Fruit fly (Drosophila melanogaster) whole organism, embryonic: Measurements from ENCODE around the gene St2.
A peak's percentile ranks its signal among the peaks of the same experiment; 100 is the strongest.

Experiments
- Atf6 ChIP-seq: fragments of 200-800 bp; sonication (Bioruptor generic); IDR thresholded peaks from 2 replicates; pipeline ENCODE4 v1.3.6; 2022; ENCODE audit warnings: missing biosample characterization, missing genetic modification characterization
- B-H1 ChIP-seq: fragments of 200-800 bp; sonication (Bioruptor generic); IDR thresholded peaks from 3 replicates; pipeline ENCODE4 v1.3.6; 2022; ENCODE audit warnings: missing biosample characterization, missing genetic modification characterization
- BtbVII ChIP-seq: fragments of 200-800 bp; sonication (Bioruptor generic); optimal IDR thresholded peaks from 3 replicates; lab custom pipeline; 2017; ENCODE audit warnings: missing biosample characterization, mild to moderate bottlenecking, missing genetic modification characterization
- CG11723 ChIP-seq: fragments of 200-800 bp; sonication (Bioruptor generic); optimal IDR thresholded peaks from 2 replicates; lab custom pipeline; 2017; ENCODE audit warnings: missing biosample characterization, mild to moderate bottlenecking, missing genetic modification characterization
- CG12219 ChIP-seq: fragments of 200-800 bp; sonication (Bioruptor generic); optimal IDR thresholded peaks from 3 replicates; lab custom pipeline; 2018; ENCODE audit warnings: missing biosample characterization, mild to moderate bottlenecking, missing genetic modification characterization
- CG13424 ChIP-seq: fragments of 200-800 bp; sonication (Bioruptor generic); optimal IDR thresholded peaks from 2 replicates; lab custom pipeline; 2019; ENCODE audit warnings: missing biosample characterization, mild to moderate bottlenecking, missing genetic modification characterization, moderate library complexity
- CG14050 ChIP-seq: fragments of 200-800 bp; sonication (Bioruptor generic); IDR thresholded peaks from 3 replicates; pipeline ENCODE4 v1.3.6; 2022; ENCODE audit warnings: missing biosample characterization, missing genetic modification characterization
- CG17385 ChIP-seq: fragments of 200-800 bp; sonication (Bioruptor generic); optimal IDR thresholded peaks from 3 replicates; lab custom pipeline; 2018; ENCODE audit warnings: missing biosample characterization, mild to moderate bottlenecking, missing genetic modification characterization
- CG1792 ChIP-seq: fragments of 200-800 bp; sonication (Bioruptor generic); optimal IDR thresholded peaks from 2 replicates; lab custom pipeline; 2016; ENCODE audit warnings: missing biosample characterization, missing genetic modification characterization
- CG18262 ChIP-seq: fragments of 200-800 bp; optimal IDR thresholded peaks from 3 replicates; lab custom pipeline; 2019; ENCODE audit warnings: missing biosample characterization, mild to moderate bottlenecking, missing genetic modification characterization, moderate library complexity
- CG18764 ChIP-seq: fragments of 200-800 bp; sonication (Bioruptor generic); optimal IDR thresholded peaks from 3 replicates; lab custom pipeline; 2016; ENCODE audit warnings: missing biosample characterization, missing genetic modification characterization
- CG31441 ChIP-seq: fragments of 200-800 bp; sonication (Bioruptor generic); IDR thresholded peaks from 2 replicates; pipeline ENCODE4 v1.3.6; 2022; ENCODE audit warnings: missing biosample characterization, missing genetic modification characterization
- CG32767 ChIP-seq: fragments of 200-800 bp; sonication (Bioruptor generic); IDR thresholded peaks from 2 replicates; pipeline ENCODE4 v1.3.6; 2022; ENCODE audit warnings: missing biosample characterization, missing genetic modification characterization
- CG34422 ChIP-seq: fragments of 200-800 bp; sonication (Bioruptor generic); IDR thresholded peaks from 3 replicates; pipeline ENCODE4 v1.3.6; 2022; ENCODE audit warnings: missing biosample characterization, missing genetic modification characterization
- CG3995 ChIP-seq: fragments of 200-800 bp; sonication (Bioruptor generic); optimal IDR thresholded peaks from 3 replicates; lab custom pipeline; 2016; ENCODE audit warnings: missing biosample characterization, missing genetic modification characterization
- CG4707 ChIP-seq: fragments of 200-800 bp; sonication (Bioruptor generic); optimal IDR thresholded peaks from 2 replicates; lab custom pipeline; 2018; ENCODE audit warnings: missing biosample characterization, mild to moderate bottlenecking, missing genetic modification characterization, moderate library complexity
- CG7963 ChIP-seq: fragments of 200-800 bp; sonication (Bioruptor generic); IDR thresholded peaks from 3 replicates; pipeline ENCODE4 v1.3.6; 2022; ENCODE audit warnings: missing biosample characterization, missing genetic modification characterization; ENCODE audit not compliant: partially characterized antibody
- CG8388 ChIP-seq: fragments of 200-800 bp; sonication (Bioruptor generic); optimal IDR thresholded peaks from 2 replicates; lab custom pipeline; 2019; ENCODE audit warnings: missing biosample characterization, mild to moderate bottlenecking, missing genetic modification characterization, moderate library complexity
- CG8478 ChIP-seq: fragments of >200 bp; optimal IDR thresholded peaks from 2 replicates; lab custom pipeline; 2018
- CG9609 ChIP-seq: fragments of 200-800 bp; sonication (Bioruptor generic); optimal IDR thresholded peaks from 3 replicates; lab custom pipeline; 2016; ENCODE audit warnings: missing biosample characterization, missing genetic modification characterization
- Dbx ChIP-seq: fragments of 200-800 bp; sonication (Bioruptor generic); IDR thresholded peaks from 3 replicates; pipeline ENCODE4 v1.3.6; 2022; ENCODE audit warnings: missing biosample characterization, missing genetic modification characterization
- E2f2 ChIP-seq: fragments of 200-800 bp; sonication (Bioruptor generic); IDR thresholded peaks from 2 replicates; pipeline ENCODE4 v1.3.6; 2022; ENCODE audit warnings: missing biosample characterization, missing genetic modification characterization
- HLH4C ChIP-seq: fragments of 200-800 bp; sonication (Bioruptor generic); IDR thresholded peaks from 3 replicates; pipeline ENCODE4 v1.3.6; 2022; ENCODE audit warnings: missing biosample characterization, missing genetic modification characterization; ENCODE audit not compliant: partially characterized antibody
- HmgZ ChIP-seq: fragments of 200-800 bp; sonication (Bioruptor generic); optimal IDR thresholded peaks from 2 replicates; lab custom pipeline; 2018; ENCODE audit warnings: missing biosample characterization, mild to moderate bottlenecking, missing genetic modification characterization
- NC2α ChIP-seq: fragments of 200-800 bp; sonication (Bioruptor generic); optimal IDR thresholded peaks from 2 replicates; lab custom pipeline; 2016; ENCODE audit warnings: missing biosample characterization, missing genetic modification characterization
- Sox100B ChIP-seq: fragments of 200-800 bp; sonication (Bioruptor generic); optimal IDR thresholded peaks from 3 replicates; lab custom pipeline; 2018; ENCODE audit warnings: missing biosample characterization, mild to moderate bottlenecking, missing genetic modification characterization
- Sry-δ ChIP-seq: fragments of 200-800 bp; sonication (Bioruptor generic); optimal IDR thresholded peaks from 2 replicates; lab custom pipeline; 2016; ENCODE audit warnings: missing biosample characterization, missing genetic modification characterization
- Stat92E ChIP-seq, 3 experiments: fragments of >200 bp in 2 of 3; fragments of 200-800 bp in 1 of 3; sonication (Bioruptor generic) in 1 of 3; optimal IDR thresholded peaks; 2 replicates each; lab custom pipeline; 2017 to 2019; ENCODE audit warnings: missing biosample characterization in 3 of 3, missing genetic modification characterization in 3 of 3, mild to moderate bottlenecking in 1 of 3, moderate library complexity in 1 of 3
- bab2 ChIP-seq: fragments of 200-800 bp; sonication (Bioruptor generic); optimal IDR thresholded peaks from 2 replicates; lab custom pipeline; 2016; ENCODE audit warnings: missing biosample characterization, missing genetic modification characterization
- bbx ChIP-seq: fragments of 200-800 bp; sonication (Bioruptor generic); IDR thresholded peaks from 2 replicates; pipeline ENCODE4 v1.3.6; 2022; ENCODE audit warnings: missing biosample characterization, missing genetic modification characterization; ENCODE audit not compliant: partially characterized antibody
- btn ChIP-seq: fragments of 200-800 bp; sonication (Bioruptor generic); optimal IDR thresholded peaks from 2 replicates; lab custom pipeline; 2016; ENCODE audit warnings: missing biosample characterization, missing genetic modification characterization
- crol ChIP-seq: fragments of 200-800 bp; sonication (Bioruptor generic); IDR thresholded peaks from 2 replicates; pipeline ENCODE4 v1.3.6; 2022; ENCODE audit warnings: missing biosample characterization, missing genetic modification characterization
- crp ChIP-seq, 2 experiments: fragments of 200-800 bp; sonication (Bioruptor generic); optimal IDR thresholded peaks; 2 replicates in 1 of 2; 3 replicates in 1 of 2; lab custom pipeline; 2017; ENCODE audit warnings: missing biosample characterization in 2 of 2, missing genetic modification characterization in 2 of 2, mild to moderate bottlenecking in 1 of 2, moderate library complexity in 1 of 2
- dm ChIP-seq: fragments of 200-800 bp; sonication (Bioruptor generic); optimal IDR thresholded peaks from 3 replicates; lab custom pipeline; 2016; ENCODE audit warnings: missing biosample characterization, missing genetic modification characterization
- dysf ChIP-seq: fragments of 200-800 bp; sonication (Bioruptor generic); IDR thresholded peaks from 3 replicates; pipeline ENCODE4 v1.3.6; 2022; ENCODE audit warnings: missing biosample characterization, missing genetic modification characterization
- ems ChIP-seq: fragments of 200-800 bp; sonication (Bioruptor generic); optimal IDR thresholded peaks from 3 replicates; lab custom pipeline; 2016; ENCODE audit warnings: missing biosample characterization, missing genetic modification characterization
- h ChIP-seq: fragments of >200 bp; optimal IDR thresholded peaks from 2 replicates; lab custom pipeline; 2017
- insv ChIP-seq, 2 experiments: fragments of 200-800 bp; sonication (Bioruptor generic); optimal IDR thresholded peaks; 3 replicates each; lab custom pipeline; 2016 to 2018; ENCODE audit warnings: missing biosample characterization in 2 of 2, missing genetic modification characterization in 2 of 2
- ken ChIP-seq: fragments of 200-800 bp; sonication (Bioruptor generic); IDR thresholded peaks from 3 replicates; pipeline ENCODE4 v1.3.6; 2022; ENCODE audit warnings: missing biosample characterization, missing genetic modification characterization
- kni ChIP-seq: fragments of 200-800 bp; sonication (Bioruptor generic); optimal IDR thresholded peaks from 3 replicates; lab custom pipeline; 2017; ENCODE audit warnings: mild to moderate bottlenecking, missing biosample characterization, missing genetic modification reagents, missing genetic modification characterization
- nom ChIP-seq: fragments of 200-800 bp; sonication (Bioruptor generic); optimal IDR thresholded peaks from 2 replicates; lab custom pipeline; 2017; ENCODE audit warnings: missing biosample characterization, missing genetic modification characterization, mild to moderate bottlenecking, moderate library complexity, missing genetic modification reagents
- phol ChIP-seq: fragments of 200-800 bp; sonication (Bioruptor generic); optimal IDR thresholded peaks from 3 replicates; lab custom pipeline; 2018; ENCODE audit warnings: missing biosample characterization, mild to moderate bottlenecking, missing genetic modification characterization, moderate library complexity
- pnt ChIP-seq: fragments of 200-800 bp; sonication (Bioruptor generic); optimal IDR thresholded peaks from 3 replicates; lab custom pipeline; 2016; ENCODE audit warnings: missing biosample characterization, missing genetic modification characterization
- ranshi ChIP-seq: fragments of 200-800 bp; sonication (Bioruptor generic); IDR thresholded peaks from 2 replicates; pipeline ENCODE4 v1.3.6; 2022; ENCODE audit warnings: missing biosample characterization, missing genetic modification characterization
- row ChIP-seq: fragments of 200-800 bp; sonication (Bioruptor generic); IDR thresholded peaks from 3 replicates; pipeline ENCODE4 v1.3.6; 2022; ENCODE audit warnings: missing biosample characterization, missing genetic modification characterization
- sc ChIP-seq, 3 experiments: fragments of >200 bp in 2 of 3; fragments of 200-800 bp in 1 of 3; sonication (Bioruptor generic) in 1 of 3; optimal IDR thresholded peaks; 2 replicates in 2 of 3; 3 replicates in 1 of 3; lab custom pipeline; 2017; ENCODE audit warnings: mild to moderate bottlenecking in 1 of 3, missing biosample characterization in 1 of 3, missing genetic modification characterization in 1 of 3, missing genetic modification reagents in 1 of 3
- sima ChIP-seq: fragments of 200-800 bp; sonication (Bioruptor generic); optimal IDR thresholded peaks from 2 replicates; lab custom pipeline; 2016; ENCODE audit warnings: missing biosample characterization, missing genetic modification characterization
- slp2 ChIP-seq: fragments of 200-800 bp; sonication (Bioruptor generic); optimal IDR thresholded peaks from 2 replicates; lab custom pipeline; 2016; ENCODE audit warnings: missing biosample characterization, missing genetic modification characterization
- tgo ChIP-seq: fragments of 200-800 bp; sonication (Bioruptor generic); IDR thresholded peaks from 3 replicates; pipeline ENCODE4 v1.3.6; 2022; ENCODE audit warnings: missing biosample characterization, missing genetic modification characterization
- tin ChIP-seq: fragments of 200-800 bp; sonication (Bioruptor generic); optimal IDR thresholded peaks from 3 replicates; lab custom pipeline; 2016; ENCODE audit warnings: missing biosample characterization, missing genetic modification characterization
- wor ChIP-seq: fragments of 200-800 bp; sonication (Bioruptor generic); IDR thresholded peaks from 2 replicates; pipeline ENCODE4 v1.3.6; 2022; ENCODE audit warnings: missing biosample characterization, missing genetic modification characterization

The St2 gene

DNA sequence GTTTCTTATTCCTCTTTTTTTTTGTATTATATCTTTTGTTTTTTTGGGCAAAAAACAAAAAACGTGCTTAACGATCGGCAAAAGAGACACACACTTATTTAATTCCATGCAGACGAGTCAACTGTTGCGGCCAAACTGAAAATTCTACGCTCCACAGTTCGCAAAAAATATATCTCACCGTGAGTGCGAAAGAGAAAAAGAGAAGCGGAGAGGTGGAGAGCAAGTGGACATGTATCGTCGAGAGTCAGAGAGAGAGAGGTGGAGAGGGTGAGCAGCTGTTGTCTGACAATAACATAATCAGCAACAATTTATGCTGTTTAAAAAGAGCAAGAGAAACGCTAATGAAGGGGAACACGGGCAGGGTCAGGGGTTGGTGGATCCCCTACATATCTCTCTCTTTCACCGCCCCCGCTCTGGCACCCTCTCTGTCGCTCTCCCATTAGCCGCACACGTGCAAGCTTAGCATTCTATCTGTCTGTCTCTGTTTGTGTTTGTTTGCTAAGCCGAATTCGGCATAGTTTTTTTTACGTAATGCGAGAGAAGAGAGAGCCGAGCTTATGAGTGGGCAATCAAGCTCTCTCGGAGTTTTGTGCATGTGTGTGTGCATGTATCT is 24.8 kb upstream of the St2 start (continued):
- TF ChIP-seq CG4707, result no peak
- TF ChIP-seq CG17385 (GFP tag; lab: Kevin White, UChicago), result peak; percentile 26
- TF ChIP-seq dm (GFP tag; lab: Kevin White, UChicago), result peak; percentile 25
- TF ChIP-seq CG1792 (GFP tag; lab: Kevin White, UChicago), result no peak
- TF ChIP-seq Sry-δ (GFP tag; lab: Kevin White, UChicago), result no peak
- TF ChIP-seq Stat92E (GFP tag; optimal IDR thresholded peaks at IDR 0.05; lab: Kevin White, UChicago), result no peak
- TF ChIP-seq tin, result no peak
- no peak for TF ChIP-seq sc (optimal IDR thresholded peaks at IDR 0.05; lab: Kevin White, UChicago)
- no peak for TF ChIP-seq sc (GFP tag; optimal IDR thresholded peaks at IDR 0.05; lab: Kevin White, UChicago)
- TF ChIP-seq phol (tag; lab: Kevin White, UChicago), result no peak
- no peak for TF ChIP-seq Sox100B
- no peak for TF ChIP-seq Dbx
- TF ChIP-seq CG14050, result no peak
- no peak for TF ChIP-seq Atf6 (GFP tag; lab: Robert Waterston, UW)
- TF ChIP-seq CG11723 (GFP tag; lab: Kevin White, UChicago), result no peak
- no peak for TF ChIP-seq CG3995 (GFP tag; lab: Kevin White, UChicago)
- no peak for TF ChIP-seq dysf (GFP tag; lab: Robert Waterston, UW)
- TF ChIP-seq sima (GFP tag; lab: Kevin White, UChicago), result no peak
- TF ChIP-seq ems, result no peak
- no peak for TF ChIP-seq ken (GFP tag; lab: Robert Waterston, UW)
- TF ChIP-seq wor (GFP tag; lab: Robert Waterston, UW), result no peak
- TF ChIP-seq tgo (GFP tag; lab: Robert Waterston, UW), result no peak
- no peak for TF ChIP-seq CG7963 (GFP tag; lab: Robert Waterston, UW)
- no peak for TF ChIP-seq CG32767 (GFP tag; lab: Robert Waterston, UW)
- TF ChIP-seq ranshi (GFP tag; lab: Robert Waterston, UW), result no peak
- TF ChIP-seq NC2α (GFP tag; lab: Kevin White, UChicago), result no peak
- no peak for TF ChIP-seq pnt (GFP tag; lab: Kevin White, UChicago)
- no peak for TF ChIP-seq slp2 (GFP tag; lab: Kevin White, UChicago)
- no peak for TF ChIP-seq btn (GFP tag; lab: Kevin White, UChicago)
- no peak for TF ChIP-seq CG13424 (tag; lab: Kevin White, UChicago)
- no peak for TF ChIP-seq row (GFP tag; lab: Robert Waterston, UW)
- TF ChIP-seq crol (GFP tag; lab: Robert Waterston, UW), result peak; percentile 100
- no peak for TF ChIP-seq HmgZ (tag; lab: Kevin White, UChicago)
- peak in 1 of 2 experiments; percentile 49 for TF ChIP-seq crp (GFP tag; optimal IDR thresholded peaks at IDR 0.05; lab: Kevin White, UChicago)
- no peak for TF ChIP-seq BtbVII (GFP tag; lab: Kevin White, UChicago)
- peak; percentile 69 for TF ChIP-seq kni
- TF ChIP-seq CG18262 (tag; lab: Kevin White, UChicago), result no peak
- TF ChIP-seq E2f2 (GFP tag; lab: Robert Waterston, UW), result no peak
- TF ChIP-seq bbx (GFP tag; lab: Robert Waterston, UW), result no peak
- no peak for TF ChIP-seq h (lab: Kevin White, UChicago)
- no peak for TF ChIP-seq CG12219 (GFP tag; lab: Kevin White, UChicago)
- TF ChIP-seq insv (GFP tag; optimal IDR thresholded peaks at IDR 0.05; lab: Kevin White, UChicago), result no peak
- no peak for TF ChIP-seq CG18764 (GFP tag; lab: Kevin White, UChicago)
- TF ChIP-seq CG8478 (lab: Kevin White, UChicago), result no peak
- no peak for TF ChIP-seq B-H1
- TF ChIP-seq CG31441 (GFP tag; lab: Robert Waterston, UW), result no peak
- no peak; the same call in 2 of the 3 replicates for TF ChIP-seq CG34422 (GFP tag; lab: Robert Waterston, UW)
- TF ChIP-seq nom (GFP tag; lab: Kevin White, UChicago), result peak; percentile 49
- TF ChIP-seq CG9609, result no peak
- no peak for TF ChIP-seq bab2 (GFP tag; lab: Kevin White, UChicago)
- TF ChIP-seq HLH4C, result no peak; the same call in 2 of the 3 replicates
- TF ChIP-seq CG8388 (GFP tag; lab: Kevin White, UChicago), result no peak
